Worm (Caenorhabditis elegans) whole organism, L2 larva: ENCODE measurements around the gene pck-3.

Source experiments
- C34F6.9 ChIP-seq: fragments of 150-350 bp; optimal IDR thresholded peaks from 2 replicates; lab custom pipeline; 2014; ENCODE audit warnings: missing biosample characterization, missing genetic modification characterization
- F13H6.1 ChIP-seq: sonication (generic microtip); optimal IDR thresholded peaks from 2 replicates; lab custom pipeline; 2016; ENCODE audit warnings: missing genetic modification characterization, missing compliant biosample characterization
- R02D3.7 ChIP-seq: fragments of 150-350 bp; optimal IDR thresholded peaks from 2 replicates; lab custom pipeline; 2014; ENCODE audit warnings: missing biosample characterization, missing genetic modification characterization
- Y55F3AM.14 ChIP-seq: fragments of 200-800 bp; sonication (Bioruptor generic); optimal IDR thresholded peaks from 2 replicates; lab custom pipeline; 2018; ENCODE audit warnings: mild to moderate bottlenecking, missing genetic modification characterization, missing compliant biosample characterization
- ZK546.5 ChIP-seq: sonication (generic microtip); optimal IDR thresholded peaks from 2 replicates; lab custom pipeline; 2017; ENCODE audit warnings: missing biosample characterization, missing genetic modification characterization
- alr-1 ChIP-seq: fragments of 150-350 bp; optimal IDR thresholded peaks from 2 replicates; lab custom pipeline; 2014; ENCODE audit warnings: missing biosample characterization, missing genetic modification characterization
- aly-2 ChIP-seq: fragments of 150-350 bp; optimal IDR thresholded peaks from 2 replicates; lab custom pipeline; 2014; ENCODE audit warnings: missing biosample characterization, missing genetic modification characterization
- ama-1 ChIP-seq: fragments of 150-350 bp; optimal IDR thresholded peaks from 2 replicates; lab custom pipeline; 2018; ENCODE audit warnings: inconsistent platforms
- blmp-1 ChIP-seq: sonication (generic microtip); optimal IDR thresholded peaks from 2 replicates; lab custom pipeline; 2017; ENCODE audit warnings: missing genetic modification characterization, mild to moderate bottlenecking, missing compliant biosample characterization, antibody characterized with exemption, moderate library complexity; ENCODE audit not compliant: insufficient read depth
- ceh-16 ChIP-seq: fragments of 150-350 bp; optimal IDR thresholded peaks from 2 replicates; lab custom pipeline; 2014; ENCODE audit warnings: missing biosample characterization, missing genetic modification characterization
- ceh-82 ChIP-seq: fragments of 150-350 bp; optimal IDR thresholded peaks from 2 replicates; lab custom pipeline; 2014; ENCODE audit warnings: missing biosample characterization, missing genetic modification characterization
- crh-2 ChIP-seq: sonication (generic microtip); optimal IDR thresholded peaks from 2 replicates; lab custom pipeline; 2017; ENCODE audit warnings: missing biosample characterization, missing genetic modification characterization
- dmd-4 ChIP-seq: sonication (generic microtip); optimal IDR thresholded peaks from 2 replicates; lab custom pipeline; 2017; ENCODE audit warnings: missing biosample characterization, missing genetic modification characterization
- egl-27 ChIP-seq: sonication (generic microtip); optimal IDR thresholded peaks from 3 replicates; lab custom pipeline; 2017; ENCODE audit warnings: missing biosample characterization, missing genetic modification reagents, missing genetic modification characterization
- elt-1 ChIP-seq: fragments of 150-350 bp; optimal IDR thresholded peaks from 2 replicates; lab custom pipeline; 2014; ENCODE audit warnings: missing biosample characterization, missing genetic modification characterization
- elt-3 ChIP-seq: sonication (generic microtip); optimal IDR thresholded peaks from 2 replicates; lab custom pipeline; 2017; ENCODE audit warnings: missing biosample characterization, missing genetic modification characterization
- fos-1 ChIP-seq: fragments of 150-350 bp; optimal IDR thresholded peaks from 2 replicates; lab custom pipeline; 2014; ENCODE audit warnings: missing biosample characterization, missing genetic modification characterization
- gmeb-1 ChIP-seq: fragments of 150-350 bp; optimal IDR thresholded peaks from 2 replicates; lab custom pipeline; 2014; ENCODE audit warnings: missing biosample characterization, missing genetic modification characterization
- lin-11 ChIP-seq: fragments of 150-350 bp; sonication (generic microtip); optimal IDR thresholded peaks from 2 replicates; lab custom pipeline; 2014; ENCODE audit warnings: missing biosample characterization, missing genetic modification characterization, inconsistent platforms, mixed read lengths
- lin-13 ChIP-seq: fragments of 150-350 bp; optimal IDR thresholded peaks from 2 replicates; lab custom pipeline; 2014; ENCODE audit warnings: missing biosample characterization, missing genetic modification reagents, missing genetic modification characterization
- lin-39 ChIP-seq: fragments of 150-350 bp; optimal IDR thresholded peaks from 2 replicates; lab custom pipeline; 2014; ENCODE audit warnings: missing biosample characterization, missing genetic modification reagents, missing genetic modification characterization
- lsy-2 ChIP-seq, 2 experiments: fragments of 150-350 bp in 1 of 2; sonication (generic microtip) in 1 of 2; optimal IDR thresholded peaks; 2 replicates each; lab custom pipeline; 2014 to 2017; ENCODE audit warnings: missing biosample characterization in 2 of 2, missing genetic modification characterization in 2 of 2
- mab-5 ChIP-seq: fragments of 150-350 bp; optimal IDR thresholded peaks from 2 replicates; lab custom pipeline; 2014; ENCODE audit warnings: missing biosample characterization, missing genetic modification characterization
- mbf-1 ChIP-seq: sonication (generic microtip); optimal IDR thresholded peaks from 2 replicates; lab custom pipeline; 2017; ENCODE audit warnings: missing biosample characterization, missing genetic modification characterization
- mdl-1 ChIP-seq, 2 experiments: fragments of 150-350 bp in 1 of 2; sonication (generic microtip) in 1 of 2; optimal IDR thresholded peaks; 2 replicates each; lab custom pipeline; 2017; ENCODE audit warnings: missing biosample characterization in 2 of 2, missing genetic modification characterization in 2 of 2
- nhr-10 ChIP-seq: sonication (generic microtip); optimal IDR thresholded peaks from 2 replicates; lab custom pipeline; 2017; ENCODE audit warnings: missing biosample characterization, missing genetic modification characterization
- nhr-11 ChIP-seq: fragments of 150-350 bp; optimal IDR thresholded peaks from 2 replicates; lab custom pipeline; 2014; ENCODE audit warnings: missing biosample characterization, missing genetic modification characterization
- nhr-12 ChIP-seq: fragments of 150-350 bp; optimal IDR thresholded peaks from 2 replicates; lab custom pipeline; 2014; ENCODE audit warnings: missing biosample characterization, missing genetic modification characterization
- nhr-129 ChIP-seq: fragments of 150-350 bp; optimal IDR thresholded peaks from 2 replicates; lab custom pipeline; 2014; ENCODE audit warnings: missing biosample characterization, missing genetic modification characterization
- nhr-21 ChIP-seq: fragments of 150-350 bp; optimal IDR thresholded peaks from 2 replicates; lab custom pipeline; 2014; ENCODE audit warnings: missing biosample characterization, missing genetic modification characterization
- nhr-23 ChIP-seq: fragments of 150-350 bp; optimal IDR thresholded peaks from 2 replicates; lab custom pipeline; 2014; ENCODE audit warnings: missing biosample characterization, missing genetic modification reagents, missing genetic modification characterization
- nhr-237 ChIP-seq: fragments of 150-350 bp; optimal IDR thresholded peaks from 2 replicates; lab custom pipeline; 2014; ENCODE audit warnings: missing biosample characterization, missing genetic modification characterization
- nhr-25 ChIP-seq: fragments of 150-350 bp; sonication (generic microtip); optimal IDR thresholded peaks from 3 replicates; lab custom pipeline; 2014; ENCODE audit warnings: missing biosample characterization, missing genetic modification characterization
- nhr-6 ChIP-seq: fragments of 150-350 bp; optimal IDR thresholded peaks from 2 replicates; lab custom pipeline; 2014; ENCODE audit warnings: missing biosample characterization, missing genetic modification characterization
- nhr-77 ChIP-seq: fragments of 150-350 bp; optimal IDR thresholded peaks from 2 replicates; lab custom pipeline; 2014; ENCODE audit warnings: missing biosample characterization, missing genetic modification characterization
- peb-1 ChIP-seq: fragments of 150-350 bp; optimal IDR thresholded peaks from 2 replicates; lab custom pipeline; 2014; ENCODE audit warnings: missing biosample characterization, missing genetic modification characterization
- sem-4 ChIP-seq: fragments of 150-350 bp; optimal IDR thresholded peaks from 2 replicates; lab custom pipeline; 2014; ENCODE audit warnings: missing biosample characterization, missing genetic modification reagents, missing genetic modification characterization
- skn-1 ChIP-seq: sonication (generic microtip); optimal IDR thresholded peaks from 2 replicates; lab custom pipeline; 2017; ENCODE audit warnings: missing biosample characterization, missing genetic modification characterization
- sma-3 ChIP-seq: sonication (generic microtip); optimal IDR thresholded peaks from 2 replicates; lab custom pipeline; 2016; ENCODE audit warnings: missing genetic modification reagents, missing genetic modification characterization, missing compliant biosample characterization
- sma-9 ChIP-seq, 2 experiments: fragments of 150-350 bp in 1 of 2; sonication (generic microtip) in 1 of 2; optimal IDR thresholded peaks; 2 replicates each; lab custom pipeline; 2014 to 2016; ENCODE audit warnings: missing genetic modification characterization in 2 of 2, mild to moderate bottlenecking in 1 of 2, missing biosample characterization in 1 of 2, missing compliant biosample characterization in 1 of 2, missing genetic modification reagents in 1 of 2, moderate library complexity in 1 of 2
- snpc-4 ChIP-seq: fragments of 150-350 bp; optimal IDR thresholded peaks from 2 replicates; lab custom pipeline; 2014; ENCODE audit warnings: missing biosample characterization, missing genetic modification characterization
- unc-39 ChIP-seq: fragments of 150-350 bp; optimal IDR thresholded peaks from 2 replicates; lab custom pipeline; 2014; ENCODE audit warnings: missing biosample characterization, missing genetic modification characterization
- unc-55 ChIP-seq: fragments of 150-350 bp; sonication (generic microtip); optimal IDR thresholded peaks from 3 replicates; lab custom pipeline; 2014; ENCODE audit warnings: missing biosample characterization, missing genetic modification reagents, missing genetic modification characterization
- unc-62 ChIP-seq: fragments of 150-350 bp; optimal IDR thresholded peaks from 2 replicates; lab custom pipeline; 2014; ENCODE audit warnings: missing biosample characterization, missing genetic modification reagents, missing genetic modification characterization
- zag-1 ChIP-seq: fragments of 150-350 bp; optimal IDR thresholded peaks from 2 replicates; lab custom pipeline; 2014; ENCODE audit warnings: missing biosample characterization, missing genetic modification characterization
- ztf-1 ChIP-seq: fragments of 200-800 bp; sonication (Bioruptor generic); conservative IDR thresholded peaks from 2 replicates; pipeline ENCODE4 v1.3.6; 2022; ENCODE audit warnings: missing genetic modification characterization, missing compliant biosample characterization
- ztf-11 ChIP-seq: sonication (generic microtip); optimal IDR thresholded peaks from 2 replicates; lab custom pipeline; 2017; ENCODE audit warnings: missing biosample characterization, missing genetic modification characterization
- ztf-4 ChIP-seq: fragments of 150-350 bp; optimal IDR thresholded peaks from 2 replicates; lab custom pipeline; 2014; ENCODE audit warnings: missing biosample characterization, missing genetic modification characterization

Gene pck-3

DNA sequence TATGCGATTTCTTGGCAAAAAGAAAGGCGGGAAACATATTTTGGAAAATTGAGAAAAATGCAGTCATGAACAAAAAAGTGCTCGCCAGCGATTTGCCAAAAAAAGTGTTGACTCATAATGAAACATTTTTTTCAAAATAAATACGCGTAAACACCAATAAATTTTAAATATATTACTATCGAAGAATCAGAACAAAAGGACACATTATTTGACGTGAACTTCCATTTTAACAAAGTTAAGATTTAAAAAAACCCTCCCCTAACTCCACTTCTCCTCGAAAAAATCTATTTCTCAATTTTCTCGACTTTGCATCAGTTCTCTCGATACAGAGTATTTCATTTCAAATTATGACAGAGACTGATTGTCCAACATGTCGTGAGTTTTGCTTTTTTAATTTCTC lies at the start of gene pck-3:
pck-3 (plus strand) TSS at position 301 of the 400 bp plus-strand sequence.
- TF ChIP-seq ztf-4: no peak
- no peak for TF ChIP-seq alr-1
- TF ChIP-seq nhr-6: no peak
- TF ChIP-seq nhr-11 (tag; lab: Kevin White, UChicago): no peak
- no peak for TF ChIP-seq mdl-1 (tag; optimal IDR thresholded peaks at IDR 0.05; lab: Kevin White, UChicago)
- no peak for TF ChIP-seq R02D3.7 (tag; lab: Kevin White, UChicago)
- no peak for TF ChIP-seq zag-1 (tag; lab: Kevin White, UChicago)
- no peak for TF ChIP-seq sma-3 (GFP tag; lab: Kevin White, UChicago)
- TF ChIP-seq mab-5 (tag; lab: Kevin White, UChicago): no peak

DNA sequence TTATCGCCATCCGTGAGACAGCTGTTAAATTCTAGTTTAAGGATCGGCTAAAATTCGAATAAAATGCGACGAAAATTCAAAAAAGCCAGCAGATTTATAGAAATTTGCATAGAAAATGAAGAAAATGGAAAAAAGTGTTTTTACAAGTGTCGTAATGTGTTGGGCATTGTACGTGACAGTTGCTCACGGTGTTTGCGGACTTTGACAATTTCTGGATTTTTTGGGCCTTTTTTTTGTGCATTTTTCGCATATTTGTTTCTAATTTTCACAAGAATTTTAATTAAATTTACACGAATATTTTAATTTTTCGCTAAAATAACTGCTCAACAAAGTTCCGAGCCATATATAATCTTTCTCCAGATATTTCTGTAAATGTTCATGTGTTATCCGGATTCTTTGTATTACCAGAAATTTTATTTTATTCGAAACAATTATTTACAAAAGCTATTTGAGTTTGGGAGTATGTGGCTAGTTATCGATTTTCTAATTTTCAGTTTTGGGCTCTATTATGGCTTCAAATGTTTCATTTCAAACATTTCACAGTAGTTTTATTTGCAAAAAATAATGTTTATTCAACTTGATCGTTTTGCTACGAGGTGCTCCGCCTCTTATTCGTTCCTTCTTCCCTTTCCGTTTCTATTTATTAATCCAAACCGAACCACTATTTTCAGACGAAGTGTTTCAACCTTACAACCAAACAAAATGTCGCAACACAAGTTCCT lies 48.3 kb upstream of the pck-3 start, which contains the start of gene sams-3:
sams-3 (plus strand) TSS at position 672 of the 722 bp plus-strand sequence.
- TF ChIP-seq unc-62 (no peak), lsy-2 (tag; optimal IDR thresholded peaks at IDR 0.05; lab: Kevin White, UChicago) (peak; percentile 42 to 68), nhr-129 (tag; lab: Kevin White, UChicago) (peak; percentile 27), dmd-4 (tag; lab: Kevin White, UChicago) (no peak), elt-1 (tag; lab: Kevin White, UChicago) (no peak), peb-1 (tag; lab: Kevin White, UChicago) (no peak), nhr-77 (tag; lab: Kevin White, UChicago) (no peak), gmeb-1 (tag; lab: Kevin White, UChicago) (peak; percentile 64), mdl-1 (tag; optimal IDR thresholded peaks at IDR 0.05; lab: Kevin White, UChicago) (no peak), sma-3 (GFP tag; lab: Kevin White, UChicago) (no peak), ztf-4 (no peak), nhr-21 (no peak), nhr-6 (no peak), sem-4 (tag; lab: Kevin White, UChicago) (no peak), lin-39 (no peak), unc-39 (tag; lab: Kevin White, UChicago) (no peak), nhr-237 (tag; lab: Kevin White, UChicago) (no peak), snpc-4 (no peak), sma-9 (GFP tag; optimal IDR thresholded peaks at IDR 0.05; lab: Kevin White, UChicago) (peak; percentile 45), sma-9 (tag; optimal IDR thresholded peaks at IDR 0.05; lab: Kevin White, UChicago) (no peak), elt-3 (tag; lab: Kevin White, UChicago) (no peak), unc-55 (GFP tag; lab: Kevin White, UChicago) (no peak), alr-1 (no peak), ztf-1 (no peak), lin-13 (GFP tag; lab: Kevin White, UChicago) (no peak), aly-2 (tag; lab: Kevin White, UChicago) (no peak), skn-1 (tag; lab: Kevin White, UChicago) (no peak), ceh-82 (tag; lab: Kevin White, UChicago) (no peak), nhr-23 (tag; lab: Kevin White, UChicago) (no peak), ztf-11 (tag; lab: Kevin White, UChicago) (no peak), nhr-12 (no peak), ZK546.5 (tag; lab: Kevin White, UChicago) (no peak), ama-1 (no peak), mbf-1 (tag; lab: Kevin White, UChicago) (no peak), ceh-16 (tag; lab: Kevin White, UChicago) (no peak), R02D3.7 (tag; lab: Kevin White, UChicago) (no peak), zag-1 (tag; lab: Kevin White, UChicago) (no peak), fos-1 (no peak), nhr-11 (tag; lab: Kevin White, UChicago) (no peak), lin-11 (tag; lab: Kevin White, UChicago) (no peak), mab-5 (tag; lab: Kevin White, UChicago) (no peak), blmp-1 (no peak), nhr-10 (tag; lab: Kevin White, UChicago) (no peak), egl-27 (tag; lab: Kevin White, UChicago) (no peak), F13H6.1 (tag; lab: Kevin White, UChicago) (no peak), crh-2 (tag; lab: Kevin White, UChicago) (no peak), nhr-25 (peak; percentile 22), Y55F3AM.14 (GFP tag; lab: Kevin White, UChicago) (no peak), C34F6.9 (tag; lab: Kevin White, UChicago) (peak; percentile 60)
